Fruit fly (Drosophila melanogaster) whole organism, embryonic: Measurements from ENCODE around the gene Hsp83.

Experiments used
- Awh ChIP-seq: fragments of 200-800 bp; sonication (Bioruptor generic); IDR thresholded peaks from 2 replicates; pipeline ENCODE4, ENCODE4 v1.3.6; 2022; ENCODE audit warnings: missing biosample characterization, missing genetic modification characterization
- CG10274 ChIP-seq: fragments of 200-800 bp; sonication (Bioruptor generic); optimal IDR thresholded peaks from 3 replicates; lab custom pipeline; 2017; ENCODE audit warnings: missing biosample characterization, mild to moderate bottlenecking, missing genetic modification characterization
- CG10543 ChIP-seq: fragments of 200-800 bp; sonication (Bioruptor generic); optimal IDR thresholded peaks from 3 replicates; lab custom pipeline; 2017; ENCODE audit warnings: missing biosample characterization, mild to moderate bottlenecking, missing genetic modification characterization, moderate library complexity
- CG10654 ChIP-seq: fragments of 200-800 bp; sonication (Bioruptor generic); optimal IDR thresholded peaks from 2 replicates; lab custom pipeline; 2016; ENCODE audit warnings: missing biosample characterization, missing genetic modification characterization
- CG10979 ChIP-seq: fragments of 200-800 bp; sonication (Bioruptor generic); optimal IDR thresholded peaks from 2 replicates; lab custom pipeline; 2018; ENCODE audit warnings: missing biosample characterization, mild to moderate bottlenecking, missing genetic modification characterization, moderate library complexity
- CG12071 ChIP-seq: fragments of 200-800 bp; sonication (Bioruptor generic); optimal IDR thresholded peaks from 3 replicates; lab custom pipeline; 2018; ENCODE audit warnings: missing biosample characterization, mild to moderate bottlenecking, missing genetic modification characterization
- CG14441 ChIP-seq: fragments of 200-800 bp; sonication (Bioruptor generic); IDR thresholded peaks from 2 replicates; pipeline ENCODE4 v1.3.6; 2022; ENCODE audit warnings: missing biosample characterization, missing genetic modification characterization
- CG14667 ChIP-seq: fragments of 200-800 bp; sonication (Bioruptor generic); IDR thresholded peaks from 2 replicates; pipeline ENCODE4 v1.3.6; 2022; ENCODE audit warnings: missing biosample characterization, missing genetic modification characterization
- CG14965 ChIP-seq: fragments of 200-800 bp; sonication (Bioruptor generic); optimal IDR thresholded peaks from 2 replicates; lab custom pipeline; 2016; ENCODE audit warnings: missing biosample characterization, missing genetic modification characterization, borderline replicate concordance
- CG17186 ChIP-seq: fragments of 200-800 bp; sonication (Bioruptor generic); optimal IDR thresholded peaks from 3 replicates; lab custom pipeline; 2017; ENCODE audit warnings: missing biosample characterization, missing genetic modification reagents, missing genetic modification characterization
- CG17361 ChIP-seq: fragments of 200-800 bp; sonication (Bioruptor generic); IDR thresholded peaks from 3 replicates; pipeline ENCODE4 v1.3.6; 2022; ENCODE audit warnings: missing biosample characterization, missing genetic modification characterization
- CG18599 ChIP-seq: fragments of 200-800 bp; sonication (Bioruptor generic); optimal IDR thresholded peaks from 3 replicates; lab custom pipeline; 2017; ENCODE audit warnings: missing biosample characterization, missing genetic modification characterization, mild to moderate bottlenecking, moderate library complexity, missing genetic modification reagents
- CG2116 ChIP-seq: fragments of 200-800 bp; sonication (Bioruptor generic); optimal IDR thresholded peaks from 3 replicates; lab custom pipeline; 2018; ENCODE audit warnings: missing biosample characterization, mild to moderate bottlenecking, missing genetic modification characterization
- CG2875 ChIP-seq: fragments of 200-800 bp; sonication (Bioruptor generic); optimal IDR thresholded peaks from 2 replicates; lab custom pipeline; 2017; ENCODE audit warnings: missing biosample characterization, mild to moderate bottlenecking, missing genetic modification characterization, missing genetic modification reagents
- CG30431 ChIP-seq: fragments of 200-800 bp; sonication (Bioruptor generic); optimal IDR thresholded peaks from 2 replicates; lab custom pipeline; 2017; ENCODE audit warnings: missing biosample characterization, missing genetic modification characterization
- CG34422 ChIP-seq: fragments of 200-800 bp; sonication (Bioruptor generic); IDR thresholded peaks from 3 replicates; pipeline ENCODE4 v1.3.6; 2022; ENCODE audit warnings: missing biosample characterization, missing genetic modification characterization
- CG43689 ChIP-seq: fragments of 200-800 bp; sonication (Bioruptor generic); IDR thresholded peaks from 2 replicates; pipeline ENCODE4 v1.3.6; 2022; ENCODE audit warnings: missing biosample characterization, missing genetic modification characterization
- CG4730 ChIP-seq: fragments of 200-800 bp; sonication (Bioruptor generic); IDR thresholded peaks from 2 replicates; pipeline ENCODE4 v1.3.6; 2022; ENCODE audit warnings: missing biosample characterization, missing genetic modification characterization
- CG6175 ChIP-seq: fragments of 200-800 bp; sonication (Bioruptor generic); IDR thresholded peaks from 3 replicates; pipeline ENCODE4 v1.3.6; 2022; ENCODE audit warnings: missing biosample characterization, missing genetic modification characterization
- CG6765 ChIP-seq: fragments of 200-800 bp; sonication (Bioruptor generic); optimal IDR thresholded peaks from 3 replicates; lab custom pipeline; 2017; ENCODE audit warnings: missing biosample characterization, mild to moderate bottlenecking, missing genetic modification characterization
- CG7928 ChIP-seq: fragments of 200-800 bp; sonication (Bioruptor generic); optimal IDR thresholded peaks from 2 replicates; lab custom pipeline; 2017; ENCODE audit warnings: missing biosample characterization, mild to moderate bottlenecking, missing genetic modification characterization
- CG9215 ChIP-seq: fragments of 200-800 bp; sonication (Bioruptor generic); IDR thresholded peaks from 2 replicates; pipeline ENCODE4 v1.3.6; 2022; ENCODE audit warnings: missing biosample characterization, missing genetic modification characterization
- CG9876 ChIP-seq: fragments of 200-800 bp; sonication (Bioruptor generic); optimal IDR thresholded peaks from 2 replicates; lab custom pipeline; 2016; ENCODE audit warnings: missing biosample characterization, missing genetic modification characterization
- HLHmδ ChIP-seq: fragments of 200-800 bp; sonication (Bioruptor generic); optimal IDR thresholded peaks from 2 replicates; lab custom pipeline; 2018; ENCODE audit warnings: missing biosample characterization, mild to moderate bottlenecking, missing genetic modification characterization, moderate library complexity
- Jarid2 ChIP-seq: fragments of 200-800 bp; sonication (Bioruptor generic); optimal IDR thresholded peaks from 3 replicates; lab custom pipeline; 2017; ENCODE audit warnings: mild to moderate bottlenecking, missing biosample characterization, missing genetic modification reagents, missing genetic modification characterization
- Lhr ChIP-seq: fragments of 200-800 bp; sonication (Bioruptor generic); optimal IDR thresholded peaks from 3 replicates; lab custom pipeline; 2017; ENCODE audit warnings: mild to moderate bottlenecking, missing biosample characterization, missing genetic modification reagents, missing genetic modification characterization
- Ravus ChIP-seq: fragments of 200-800 bp; sonication (Bioruptor generic); IDR thresholded peaks from 2 replicates; pipeline ENCODE4 v1.3.6; 2022; ENCODE audit warnings: missing biosample characterization, missing genetic modification characterization
- Rfx ChIP-seq: fragments of 200-800 bp; sonication (Bioruptor generic); IDR thresholded peaks from 2 replicates; pipeline ENCODE4 v1.3.6; 2022; ENCODE audit warnings: missing biosample characterization, missing genetic modification characterization
- Spps ChIP-seq: fragments of 200-800 bp; sonication (Bioruptor generic); optimal IDR thresholded peaks from 2 replicates; lab custom pipeline; 2018; ENCODE audit warnings: missing biosample characterization, mild to moderate bottlenecking, missing genetic modification characterization
- TFAM ChIP-seq: fragments of 200-800 bp; sonication (Bioruptor generic); optimal IDR thresholded peaks from 2 replicates; lab custom pipeline; 2017; ENCODE audit warnings: missing biosample characterization, missing genetic modification characterization, inconsistent platforms
- Trl ChIP-seq, 3 experiments: fragments of >200 bp in 2 of 3; fragments of 200-800 bp in 1 of 3; sonication (Bioruptor generic) in 1 of 3; optimal IDR thresholded peaks; 2 replicates in 1 of 3; 3 replicates in 2 of 3; lab custom pipeline; 2016 to 2017; ENCODE audit warnings: missing biosample characterization in 1 of 3, missing genetic modification characterization in 1 of 3
- bcd ChIP-seq: fragments of 200-800 bp; sonication (Bioruptor generic); optimal IDR thresholded peaks from 2 replicates; lab custom pipeline; 2017; ENCODE audit warnings: missing biosample characterization, mild to moderate bottlenecking, missing genetic modification characterization
- btn ChIP-seq: fragments of 200-800 bp; sonication (Bioruptor generic); optimal IDR thresholded peaks from 2 replicates; lab custom pipeline; 2016; ENCODE audit warnings: missing biosample characterization, missing genetic modification characterization
- cg ChIP-seq: fragments of 200-800 bp; sonication (Bioruptor generic); optimal IDR thresholded peaks from 3 replicates; lab custom pipeline; 2019; ENCODE audit warnings: missing biosample characterization, mild to moderate bottlenecking, missing genetic modification characterization, moderate library complexity
- chn ChIP-seq: fragments of 200-800 bp; sonication (Bioruptor generic); optimal IDR thresholded peaks from 2 replicates; lab custom pipeline; 2016; ENCODE audit warnings: missing biosample characterization, missing genetic modification characterization
- crc ChIP-seq: fragments of 200-800 bp; sonication (Bioruptor generic); optimal IDR thresholded peaks from 2 replicates; lab custom pipeline; 2016; ENCODE audit warnings: missing biosample characterization, missing genetic modification characterization
- gcm ChIP-seq: fragments of 200-800 bp; sonication (Bioruptor generic); optimal IDR thresholded peaks from 2 replicates; lab custom pipeline; 2019; ENCODE audit warnings: missing biosample characterization, mild to moderate bottlenecking, missing genetic modification characterization, moderate library complexity
- gem ChIP-seq: fragments of 200-800 bp; sonication (Bioruptor generic); optimal IDR thresholded peaks from 2 replicates; lab custom pipeline; 2019; ENCODE audit warnings: missing biosample characterization, mild to moderate bottlenecking, missing genetic modification characterization, moderate library complexity
- lbe ChIP-seq: fragments of 200-800 bp; sonication (Bioruptor generic); optimal IDR thresholded peaks from 2 replicates; lab custom pipeline; 2016; ENCODE audit warnings: missing biosample characterization, mild to moderate bottlenecking, missing genetic modification characterization
- pros ChIP-seq: fragments of 200-800 bp; sonication (Bioruptor generic); optimal IDR thresholded peaks from 3 replicates; lab custom pipeline; 2019; ENCODE audit warnings: missing biosample characterization, mild to moderate bottlenecking, missing genetic modification characterization, moderate library complexity
- pum ChIP-seq: fragments of 200-800 bp; sonication (Bioruptor generic); optimal IDR thresholded peaks from 2 replicates; lab custom pipeline; 2016; ENCODE audit warnings: missing biosample characterization, missing genetic modification characterization
- pzg ChIP-seq: fragments of 200-800 bp; sonication (Bioruptor generic); optimal IDR thresholded peaks from 3 replicates; lab custom pipeline; 2018; ENCODE audit warnings: missing biosample characterization, mild to moderate bottlenecking, missing genetic modification characterization, moderate library complexity
- sens ChIP-seq: fragments of 200-800 bp; sonication (Bioruptor generic); peaks from one replicate; lab custom pipeline; 2016; ENCODE audit warnings: missing biosample characterization, missing genetic modification characterization
- sima ChIP-seq: fragments of 200-800 bp; sonication (Bioruptor generic); optimal IDR thresholded peaks from 2 replicates; lab custom pipeline; 2016; ENCODE audit warnings: missing biosample characterization, missing genetic modification characterization
- slp2 ChIP-seq: fragments of 200-800 bp; sonication (Bioruptor generic); optimal IDR thresholded peaks from 2 replicates; lab custom pipeline; 2016; ENCODE audit warnings: missing biosample characterization, missing genetic modification characterization
- tll ChIP-seq, 2 experiments: fragments of 200-800 bp in 1 of 2; fragments of >200 bp in 1 of 2; sonication (Bioruptor generic) in 1 of 2; optimal IDR thresholded peaks; 2 replicates each; lab custom pipeline; 2017 to 2019; ENCODE audit warnings: missing biosample characterization in 2 of 2, missing genetic modification characterization in 2 of 2, mild to moderate bottlenecking in 1 of 2, moderate library complexity in 1 of 2
- twi ChIP-seq: fragments of 200-800 bp; optimal IDR thresholded peaks from 2 replicates; lab custom pipeline; 2019; ENCODE audit warnings: missing biosample characterization, mild to moderate bottlenecking, missing genetic modification characterization, moderate library complexity
- vvl ChIP-seq: fragments of 200-800 bp; sonication (Bioruptor generic); IDR thresholded peaks from 2 replicates; pipeline ENCODE4 v1.3.6; 2022; ENCODE audit warnings: missing biosample characterization, missing genetic modification characterization
- wdn ChIP-seq: fragments of 200-800 bp; sonication (Bioruptor generic); IDR thresholded peaks from 2 replicates; pipeline ENCODE4 v1.3.6; 2022; ENCODE audit warnings: missing biosample characterization, missing genetic modification characterization
- yki ChIP-seq: fragments of >200 bp; optimal IDR thresholded peaks from 3 replicates; lab custom pipeline; 2018
- zfh1 ChIP-seq: fragments of 200-800 bp; sonication (Bioruptor generic); IDR thresholded peaks from 3 replicates; pipeline ENCODE4 v1.3.6; 2022; ENCODE audit warnings: missing biosample characterization, missing genetic modification characterization

Gene Hsp83

dm6 chr3L:3194059-3194458, 1.3 kb downstream of the Hsp83 start (continued):
- TF ChIP-seq cg (GFP tag; lab: Kevin White, UChicago) (peak; percentile 62), CG17361 (GFP tag; lab: Robert Waterston, UW) (peak; percentile 95), Trl (optimal IDR thresholded peaks at IDR 0.05; lab: Kevin White, UChicago) (no peak), Trl (GFP tag; optimal IDR thresholded peaks at IDR 0.05; lab: Kevin White, UChicago) (peak; percentile 47), crc (GFP tag; lab: Kevin White, UChicago) (no peak), CG4730 (peak; percentile 90), Awh (GFP tag; lab: Robert Waterston, UW) (peak; percentile 96), slp2 (GFP tag; lab: Kevin White, UChicago) (peak; percentile 50), Spps (tag; lab: Kevin White, UChicago) (peak; percentile 89), pros (no peak), CG30431 (peak; percentile 84), CG2875 (peak; percentile 91), pzg (GFP tag; lab: Kevin White, UChicago) (peak; percentile 12), CG43689 (GFP tag; lab: Robert Waterston, UW) (peak; percentile 77), sens (GFP tag; lab: Kevin White, UChicago) (peak; percentile 96), TFAM (GFP tag; lab: Kevin White, UChicago) (peak; percentile 75), tll (GFP tag; optimal IDR thresholded peaks at IDR 0.05; lab: Kevin White, UChicago) (peak in 1 of 2 experiments; percentile 19), btn (GFP tag; lab: Kevin White, UChicago) (no peak), wdn (GFP tag; lab: Robert Waterston, UW) (peak; percentile 73), CG10274 (GFP tag; lab: Kevin White, UChicago) (peak; percentile 52), CG10654 (GFP tag; lab: Kevin White, UChicago) (peak; percentile 87), sima (GFP tag; lab: Kevin White, UChicago) (no peak), CG9876 (no peak), CG2116 (GFP tag; lab: Kevin White, UChicago) (peak; percentile 66), Ravus (GFP tag; lab: Robert Waterston, UW) (peak; percentile 82), pum (GFP tag; lab: Kevin White, UChicago) (peak; percentile 46), CG7928 (peak; percentile 50), chn (GFP tag; lab: Kevin White, UChicago) (peak; percentile 76), gem (tag; lab: Kevin White, UChicago) (peak; percentile 96), CG6175 (GFP tag; lab: Robert Waterston, UW) (peak; percentile 82), Rfx (GFP tag; lab: Robert Waterston, UW) (peak; percentile 92), Jarid2 (GFP tag; lab: Kevin White, UChicago) (peak; percentile 67), CG14965 (GFP tag; lab: Kevin White, UChicago) (no peak), gcm (GFP tag; lab: Kevin White, UChicago) (peak; percentile 95), CG14441 (peak; percentile 94), CG12071 (GFP tag; lab: Kevin White, UChicago) (peak; percentile 91), yki (lab: Kevin White, UChicago) (no peak), Lhr (GFP tag; lab: Kevin White, UChicago) (peak; percentile 78), CG34422 (GFP tag; lab: Robert Waterston, UW) (peak; percentile 97), HLHmδ (GFP tag; lab: Kevin White, UChicago) (no peak), CG14667 (GFP tag; lab: Robert Waterston, UW) (peak; percentile 90), lbe (peak; percentile 94), CG9215 (GFP tag; lab: Robert Waterston, UW) (peak; percentile 78), CG10543 (peak; percentile 59), CG17186 (GFP tag; lab: Kevin White, UChicago) (peak; percentile 47), zfh1 (GFP tag; lab: Robert Waterston, UW) (peak; percentile 95), bcd (GFP tag; lab: Kevin White, UChicago) (peak; percentile 90), CG6765 (GFP tag; lab: Kevin White, UChicago) (peak; percentile 86), CG18599 (peak; percentile 96), vvl (peak; percentile 98), twi (tag; lab: Kevin White, UChicago) (peak; percentile 77), CG10979 (tag; lab: Kevin White, UChicago) (peak; percentile 93)
